Worm (Caenorhabditis elegans): ENCODE results near the gene idpc-6.

idpc-6 gene

DNA sequence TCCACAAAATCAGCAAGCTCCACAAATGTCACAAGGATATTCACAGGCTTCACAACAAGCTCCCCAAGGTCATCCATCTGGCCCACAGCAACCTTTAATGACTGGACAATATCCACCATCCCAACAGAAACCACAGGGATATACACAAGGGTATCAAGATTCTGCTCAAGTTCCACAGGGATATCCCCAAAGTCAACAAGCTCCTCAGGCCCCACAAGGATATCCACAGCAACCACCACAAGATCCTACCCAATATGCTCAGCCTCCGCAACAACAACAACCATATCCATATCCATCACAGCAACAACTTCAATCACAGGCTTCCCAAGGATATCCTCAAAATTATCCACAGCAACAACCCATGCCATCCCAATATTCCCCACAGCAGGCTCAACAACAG lies 3.3 kb upstream of the idpc-6 start:
- no peak for TF ChIP-seq ceh-36 (tag; optimal IDR thresholded peaks at IDR 0.05)
- peak; percentile 17 for TF ChIP-seq hmg-4 (GFP tag; optimal IDR thresholded peaks at IDR 0.05)

DNA sequence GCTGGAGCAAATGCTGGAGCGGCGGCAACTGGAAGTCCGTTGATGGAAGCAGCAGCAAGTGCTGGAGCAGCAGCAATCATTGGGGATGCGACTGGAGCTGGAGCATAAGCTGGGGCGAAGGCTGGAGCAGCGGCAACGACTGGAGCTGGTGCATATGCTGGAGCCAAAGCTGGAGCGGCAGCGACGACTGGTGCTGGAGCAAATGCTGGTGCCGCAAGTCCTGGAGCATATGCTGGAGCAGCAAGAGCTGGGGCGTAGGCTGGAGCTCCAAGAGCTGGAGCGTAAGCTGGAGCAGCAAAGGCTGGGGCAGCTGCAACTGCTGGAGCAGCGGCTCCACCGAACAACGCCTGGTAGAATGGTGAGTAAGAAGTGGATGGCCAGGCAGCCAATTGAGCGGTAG lies 1.5 kb upstream of the idpc-6 start:
- TF ChIP-seq ceh-36 (tag; optimal IDR thresholded peaks at IDR 0.05) (no peak), F13C5.2 (tag; optimal IDR thresholded peaks at IDR 0.05) (no peak), pes-1 (GFP tag; IDR thresholded peaks at IDR 0.05) (no peak)

DNA sequence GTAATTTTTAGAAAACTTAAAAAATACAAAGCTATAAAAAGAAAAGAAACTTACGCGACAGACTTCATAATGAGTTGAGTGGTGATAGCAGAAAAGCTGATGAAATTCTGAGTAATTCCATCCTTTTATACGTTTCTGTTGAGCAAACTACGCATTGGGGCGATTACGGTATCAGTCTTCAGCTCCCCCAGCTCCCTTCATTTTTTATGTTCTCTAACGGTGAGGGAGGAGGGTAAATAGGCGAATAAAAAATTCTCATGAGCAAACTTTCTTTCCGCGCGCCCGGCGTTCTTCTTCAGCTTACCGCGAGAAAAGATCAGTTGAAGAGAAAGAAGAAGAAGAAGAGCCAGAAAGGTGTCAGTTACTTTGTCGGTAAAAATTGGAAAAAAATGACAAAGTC lies 1.0 kb upstream of the idpc-6 start, which contains the start of gene idpc-7:
TSS of gene idpc-7 (minus strand) at position 101 of the 400 bp plus-strand sequence.
- TF ChIP-seq B0310.2 (tag; optimal IDR thresholded peaks at IDR 0.05) = no peak
- TF ChIP-seq ets-7 (tag; optimal IDR thresholded peaks at IDR 0.05) = no peak
- TF ChIP-seq scrt-1 (GFP tag; IDR thresholded peaks at IDR 0.05) = no peak
- no peak for TF ChIP-seq aly-1 (tag; optimal IDR thresholded peaks at IDR 0.05)
- TF ChIP-seq flt-1 (GFP tag; IDR thresholded peaks at IDR 0.05) = no peak
- no peak for TF ChIP-seq tra-4 (tag; optimal IDR thresholded peaks at IDR 0.05)
- no peak for TF ChIP-seq tbx-37 (GFP tag; conservative IDR thresholded peaks at IDR 0.05)
- TF ChIP-seq ceh-13 (GFP tag; optimal IDR thresholded peaks at IDR 0.05) = no peak
- no peak for TF ChIP-seq ama-1 (optimal IDR thresholded peaks at IDR 0.05)
- no peak for TF ChIP-seq hnd-1 (tag; optimal IDR thresholded peaks at IDR 0.05)
- no peak for TF ChIP-seq hmbx-1 (tag; optimal IDR thresholded peaks at IDR 0.05)
- no peak for TF ChIP-seq F13C5.2 (tag; optimal IDR thresholded peaks at IDR 0.05)
- no peak for TF ChIP-seq ceh-36 (tag; optimal IDR thresholded peaks at IDR 0.05)
- no peak for TF ChIP-seq pes-1 (GFP tag; IDR thresholded peaks at IDR 0.05)
- no peak for TF ChIP-seq tbx-11 (GFP tag; IDR thresholded peaks at IDR 0.05)
- no peak for TF ChIP-seq hmg-4 (GFP tag; optimal IDR thresholded peaks at IDR 0.05)
- TF ChIP-seq sea-1 (GFP tag; conservative IDR thresholded peaks at IDR 0.05) = no peak

DNA sequence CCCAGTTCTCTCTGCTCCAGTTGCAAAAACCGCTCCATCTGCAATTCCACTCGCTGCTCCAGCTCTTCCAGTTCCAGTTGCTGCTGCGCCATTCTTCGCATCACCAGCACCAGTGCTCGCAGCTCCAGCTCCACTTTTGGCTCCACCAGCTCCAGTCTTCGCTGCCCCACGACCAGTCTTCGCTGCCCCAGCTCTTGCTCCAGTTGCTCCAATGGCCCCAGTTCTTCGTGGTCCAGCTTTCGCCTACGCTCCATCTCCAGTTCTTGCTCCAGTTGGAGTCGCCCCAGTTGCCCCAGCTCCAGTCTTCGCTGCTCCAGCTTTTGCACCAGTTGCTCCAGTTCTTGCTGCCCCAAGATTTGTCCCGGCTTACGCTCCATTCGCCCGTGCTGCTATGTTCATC lies 467 bp downstream of the idpc-6 start:
- TF ChIP-seq ets-7 (tag; optimal IDR thresholded peaks at IDR 0.05) (no peak), F13C5.2 (tag; optimal IDR thresholded peaks at IDR 0.05) (no peak), flt-1 (GFP tag; IDR thresholded peaks at IDR 0.05) (no peak)

DNA sequence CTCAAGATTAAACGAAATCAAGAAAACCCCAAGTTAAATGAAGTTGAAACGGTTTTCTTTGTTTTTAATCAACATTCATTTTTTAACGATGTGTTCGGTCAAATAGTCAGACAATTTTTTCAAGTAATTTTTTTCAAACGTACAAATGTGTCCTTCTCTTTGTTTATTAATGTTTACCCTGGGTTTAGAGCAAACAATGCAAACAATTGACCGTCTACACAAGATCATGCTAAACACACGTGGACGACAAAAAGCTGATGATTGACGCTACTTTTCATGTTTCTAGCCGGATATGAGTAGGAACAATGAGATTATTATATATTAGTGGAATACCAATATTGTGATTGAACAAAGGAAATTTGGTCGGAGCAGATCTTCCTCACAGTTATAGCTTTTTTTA lies 1.5 kb downstream of the idpc-6 start:
- TF ChIP-seq tbx-11 (GFP tag; IDR thresholded peaks at IDR 0.05) (no peak), hnd-1 (tag; optimal IDR thresholded peaks at IDR 0.05) (no peak), flt-1 (GFP tag; IDR thresholded peaks at IDR 0.05) (no peak), tra-4 (tag; optimal IDR thresholded peaks at IDR 0.05) (no peak), scrt-1 (GFP tag; IDR thresholded peaks at IDR 0.05) (no peak), hmbx-1 (tag; optimal IDR thresholded peaks at IDR 0.05) (no peak), aly-1 (tag; optimal IDR thresholded peaks at IDR 0.05) (no peak), ama-1 (optimal IDR thresholded peaks at IDR 0.05) (no peak), hmg-4 (GFP tag; optimal IDR thresholded peaks at IDR 0.05) (no peak)

DNA sequence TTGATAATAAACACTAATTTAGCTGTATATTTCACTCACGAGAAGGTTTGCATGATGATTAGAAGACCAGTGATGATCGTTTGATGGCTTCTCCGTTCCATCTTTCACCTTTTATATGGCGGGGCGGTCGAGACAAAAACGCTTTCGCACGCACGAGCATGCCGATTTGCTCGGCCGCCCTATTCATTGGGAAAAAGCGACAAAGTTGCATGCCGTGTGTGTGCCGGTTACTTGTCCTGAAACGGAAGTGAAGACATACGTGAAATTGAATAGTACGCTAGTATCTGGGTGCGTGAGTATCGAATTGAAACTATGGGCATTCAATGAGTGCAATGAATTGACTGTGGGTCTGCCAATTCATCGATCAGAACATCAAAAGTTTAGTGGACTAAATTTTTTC lies 2.9 kb downstream of the idpc-6 start, which contains the start of gene idpc-5:
TSS of gene idpc-5 (minus strand) at position 101 of the 400 bp plus-strand sequence.
- TF ChIP-seq pes-1 (GFP tag; IDR thresholded peaks at IDR 0.05) (no peak), hmg-4 (GFP tag; optimal IDR thresholded peaks at IDR 0.05) (no peak), flt-1 (GFP tag; IDR thresholded peaks at IDR 0.05) (no peak), ceh-36 (tag; optimal IDR thresholded peaks at IDR 0.05) (no peak), sea-1 (GFP tag; conservative IDR thresholded peaks at IDR 0.05) (no peak), B0310.2 (tag; optimal IDR thresholded peaks at IDR 0.05) (no peak), hmbx-1 (tag; optimal IDR thresholded peaks at IDR 0.05) (no peak), tbx-11 (GFP tag; IDR thresholded peaks at IDR 0.05) (no peak), hnd-1 (tag; optimal IDR thresholded peaks at IDR 0.05) (no peak), tra-4 (tag; optimal IDR thresholded peaks at IDR 0.05) (no peak), scrt-1 (GFP tag; IDR thresholded peaks at IDR 0.05) (no peak)

DNA sequence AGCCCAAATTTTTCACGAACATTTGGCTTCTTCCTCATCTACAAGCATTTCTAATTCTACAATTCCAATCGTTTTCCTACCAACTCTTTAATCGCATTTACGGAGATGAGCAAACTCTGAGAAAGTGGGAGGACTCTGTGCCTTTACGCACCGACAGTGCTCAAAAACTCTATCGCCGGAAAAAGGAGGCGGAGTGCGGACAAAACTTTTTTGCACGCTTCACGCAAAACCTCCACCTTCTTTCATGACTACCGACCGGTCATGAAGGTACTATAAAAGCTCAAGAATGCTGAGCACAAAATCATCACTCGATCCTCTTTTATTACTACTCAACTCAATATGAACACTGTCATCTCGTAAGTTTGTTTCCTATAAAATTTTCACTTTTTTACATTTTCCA lies 5.2 kb downstream of the idpc-6 start, which contains the start of gene idpc-4:
TSS of gene idpc-4 (plus strand) at position 301 of the 400 bp plus-strand sequence.
- TF ChIP-seq pes-1 (GFP tag; IDR thresholded peaks at IDR 0.05) (no peak), hmbx-1 (tag; optimal IDR thresholded peaks at IDR 0.05) (no peak), hmg-4 (GFP tag; optimal IDR thresholded peaks at IDR 0.05) (no peak), sea-1 (GFP tag; conservative IDR thresholded peaks at IDR 0.05) (no peak), ceh-36 (tag; optimal IDR thresholded peaks at IDR 0.05) (no peak), ceh-13 (GFP tag; optimal IDR thresholded peaks at IDR 0.05) (no peak), ama-1 (optimal IDR thresholded peaks at IDR 0.05) (no peak), scrt-1 (GFP tag; IDR thresholded peaks at IDR 0.05) (no peak)

DNA sequence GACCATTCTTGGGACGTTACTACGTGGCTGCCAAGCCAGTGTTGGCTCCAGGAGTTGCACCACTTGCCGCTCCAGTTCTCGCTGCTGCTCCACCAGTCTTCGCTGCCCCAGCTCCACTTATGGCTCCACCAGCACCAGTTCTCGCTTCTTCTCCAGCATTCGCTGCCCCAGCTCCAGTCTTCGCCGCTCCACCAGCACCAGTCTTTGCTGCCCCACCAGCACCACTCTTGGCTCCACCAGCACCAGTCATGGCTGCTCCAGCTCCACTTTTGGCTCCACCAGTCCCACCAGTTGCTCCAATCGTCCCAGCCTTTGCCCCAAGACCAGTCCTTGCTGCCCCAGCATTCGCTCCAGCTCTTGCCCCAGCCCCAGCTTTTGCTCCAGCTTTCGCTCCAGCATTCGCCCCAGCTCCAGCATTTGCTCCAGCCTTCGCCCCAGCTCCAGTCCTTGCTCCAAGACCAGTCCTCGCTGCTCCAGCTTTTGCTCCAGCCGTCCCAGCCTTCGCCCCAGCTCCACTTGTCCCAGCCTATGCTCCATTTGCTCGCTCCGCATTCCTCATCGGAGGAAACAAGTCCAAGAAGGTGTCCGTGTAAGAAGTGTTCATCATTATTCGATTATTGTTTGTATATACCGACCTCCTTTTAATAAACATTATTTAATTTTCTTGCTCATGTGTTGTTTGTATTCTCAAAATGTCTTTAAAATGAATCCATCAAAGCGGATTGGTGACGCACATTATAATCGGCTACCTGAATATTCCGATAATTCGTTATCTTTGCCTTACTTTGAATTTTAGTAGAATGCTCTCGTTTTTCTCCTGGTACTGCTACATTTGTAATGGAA lies 5.9 kb downstream of the idpc-6 start, which contains the start of gene T06E4.7:
TSS of gene T06E4.7 (plus strand) at position 793 of the 843 bp plus-strand sequence.
- TF ChIP-seq hnd-1 (tag; optimal IDR thresholded peaks at IDR 0.05) (no peak), pes-1 (GFP tag; IDR thresholded peaks at IDR 0.05) (no peak), tra-4 (tag; optimal IDR thresholded peaks at IDR 0.05) (no peak)

DNA sequence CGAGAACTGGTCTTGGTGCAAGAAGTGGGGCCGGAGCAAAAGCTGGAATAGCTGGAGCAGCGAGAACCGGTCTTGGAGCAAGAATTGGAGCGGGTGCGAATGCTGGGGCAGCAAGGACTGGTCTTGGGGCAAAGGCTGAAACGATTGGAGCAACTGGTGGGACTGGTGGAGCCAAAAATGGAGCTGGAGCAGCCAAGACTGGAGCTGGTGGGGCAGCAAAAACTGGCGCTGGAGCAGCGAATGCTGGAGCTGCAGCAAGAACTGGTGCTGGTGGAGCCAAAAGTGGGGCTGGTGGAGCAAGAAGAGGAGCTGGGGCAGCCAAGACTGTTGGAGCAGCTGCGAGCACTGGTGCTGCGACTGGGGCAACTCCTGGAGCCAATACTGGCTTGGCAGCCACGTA lies 8.7 kb downstream of the idpc-6 start:
- TF ChIP-seq tra-4 (tag; optimal IDR thresholded peaks at IDR 0.05) (no peak), hmg-4 (GFP tag; optimal IDR thresholded peaks at IDR 0.05) (peak; percentile 5)

All from whole organism, early embryonic.